Fruit fly (Drosophila melanogaster) whole organism, wandering third instar larva: ENCODE measurements around the gene Gr93b.

ENCODE experiments used
- Sp1 ChIP-seq: fragments of 200-800 bp; sonication (Bioruptor generic); optimal IDR thresholded peaks from 3 replicates; lab custom pipeline; 2019; ENCODE audit warnings: missing biosample characterization, mild to moderate bottlenecking, missing genetic modification characterization, moderate library complexity
- br ChIP-seq: fragments of 200-800 bp; sonication (Bioruptor generic); optimal IDR thresholded peaks from 2 replicates; lab custom pipeline; 2016; ENCODE audit warnings: missing biosample characterization, missing genetic modification characterization

dm6 chr3R:21829487-21829957 is 14.0 kb downstream of the Gr93b start:
- TF ChIP-seq br (GFP tag; lab: Kevin White, UChicago) (peak; percentile 36), Sp1 (no peak)
